ENCODE assay signal across 1 fruit fly cellular context in genomic region chrX:7651657-7652056, dm6.
TF ChIP-seq lines count a peak whose summit lies in the region.

No protein-coding gene starts in this region.

TF ChIP-seq in whole organism, embryonic, 481 proteins besides CTCF, POLR2A, EP300 and RAD21 (continued from another document):
- peak; percentile 48 for TF ChIP-seq zfh2 (GFP tag; optimal IDR thresholded peaks at IDR 0.05; lab: Kevin White, UChicago)
- TF ChIP-seq Eip74EF (GFP tag; optimal IDR thresholded peaks at IDR 0.05; lab: Kevin White, UChicago): peak in 1 of 2 experiments; percentile 30
- peak; percentile 41; the same call in 1 of the 2 replicates for TF ChIP-seq CG43689 (GFP tag; IDR thresholded peaks at IDR 0.05; lab: Robert Waterston, UW)
- TF ChIP-seq unpg (GFP tag; optimal IDR thresholded peaks at IDR 0.05; lab: Kevin White, UChicago): peak; percentile 80
- no peak for TF ChIP-seq Lim3 (GFP tag; IDR thresholded peaks at IDR 0.05; lab: Robert Waterston, UW)
- TF ChIP-seq disco-r (GFP tag; optimal IDR thresholded peaks at IDR 0.05; lab: Kevin White, UChicago): no peak
- TF ChIP-seq Med (GFP tag; lab: Kevin White, UChicago): peak; percentile 90
- peak; percentile 54 for TF ChIP-seq tx (GFP tag; optimal IDR thresholded peaks at IDR 0.05; lab: Kevin White, UChicago)
- no peak for TF ChIP-seq odd (GFP tag; optimal IDR thresholded peaks at IDR 0.05; lab: Kevin White, UChicago)
- TF ChIP-seq cad (GFP tag; optimal IDR thresholded peaks at IDR 0.05; lab: Kevin White, UChicago): no peak
- peak; percentile 17 for TF ChIP-seq D19B (GFP tag; optimal IDR thresholded peaks at IDR 0.05; lab: Kevin White, UChicago)
- peak; percentile 68 for TF ChIP-seq CG12391 (tag; optimal IDR thresholded peaks at IDR 0.05; lab: Kevin White, UChicago)
- TF ChIP-seq Camta (GFP tag; optimal IDR thresholded peaks at IDR 0.05; lab: Kevin White, UChicago): no peak
- TF ChIP-seq klu (GFP tag; IDR thresholded peaks at IDR 0.05; lab: Robert Waterston, UW): peak; percentile 44; the same call in 1 of the 2 replicates
- no peak for TF ChIP-seq CG10274 (GFP tag; optimal IDR thresholded peaks at IDR 0.05; lab: Kevin White, UChicago)
- no peak for TF ChIP-seq CG31365 (tag; optimal IDR thresholded peaks at IDR 0.05; lab: Kevin White, UChicago)
- peak; percentile 79 for TF ChIP-seq CoRest (tag; optimal IDR thresholded peaks at IDR 0.05; lab: Kevin White, UChicago)
- peak; percentile 77 for TF ChIP-seq lmd (GFP tag; IDR thresholded peaks at IDR 0.05; lab: Robert Waterston, UW)
- no peak for TF ChIP-seq fru (optimal IDR thresholded peaks at IDR 0.05; lab: Kevin White, UChicago)
- TF ChIP-seq phol (tag; optimal IDR thresholded peaks at IDR 0.05; lab: Kevin White, UChicago): peak; percentile 59
- TF ChIP-seq CG18764 (GFP tag; optimal IDR thresholded peaks at IDR 0.05; lab: Kevin White, UChicago): peak; percentile 55
- peak; percentile 25 for TF ChIP-seq CG14710 (tag; optimal IDR thresholded peaks at IDR 0.05; lab: Kevin White, UChicago)
- TF ChIP-seq Blimp-1 (GFP tag; optimal IDR thresholded peaks at IDR 0.05; lab: Kevin White, UChicago): peak; percentile 51
- TF ChIP-seq ERR (GFP tag; optimal IDR thresholded peaks at IDR 0.05; lab: Kevin White, UChicago): no peak
- peak; percentile 57 for TF ChIP-seq CG10209 (GFP tag; optimal IDR thresholded peaks at IDR 0.05; lab: Kevin White, UChicago)
- no peak for TF ChIP-seq CG6654 (GFP tag; optimal IDR thresholded peaks at IDR 0.05; lab: Kevin White, UChicago)
- peak; percentile 55 for TF ChIP-seq CG10321 (GFP tag; IDR thresholded peaks at IDR 0.05; lab: Robert Waterston, UW)
- peak; percentile 5 for TF ChIP-seq fd64A (GFP tag; optimal IDR thresholded peaks at IDR 0.05; lab: Kevin White, UChicago)
- TF ChIP-seq CG15514 (GFP tag; optimal IDR thresholded peaks at IDR 0.05; lab: Kevin White, UChicago): no peak
- TF ChIP-seq gro (GFP tag; optimal IDR thresholded peaks at IDR 0.05; lab: Kevin White, UChicago): no peak
- TF ChIP-seq Hmx (GFP tag; optimal IDR thresholded peaks at IDR 0.05; lab: Kevin White, UChicago): no peak
- peak; percentile 64; the same call in 3 of the 4 replicates for TF ChIP-seq Gug (GFP tag; IDR thresholded peaks at IDR 0.05; lab: Robert Waterston, UW)
- TF ChIP-seq CG16779 (GFP tag; IDR thresholded peaks at IDR 0.05; lab: Robert Waterston, UW): no peak
- TF ChIP-seq CG3065 (GFP tag; optimal IDR thresholded peaks at IDR 0.05; lab: Kevin White, UChicago): no peak
- peak; percentile 64 for TF ChIP-seq CG18262 (tag; optimal IDR thresholded peaks at IDR 0.05; lab: Kevin White, UChicago)
- TF ChIP-seq wdn (GFP tag; IDR thresholded peaks at IDR 0.05; lab: Robert Waterston, UW): peak; percentile 48; the same call in 1 of the 2 replicates
- no peak for TF ChIP-seq kah (GFP tag; optimal IDR thresholded peaks at IDR 0.05; lab: Kevin White, UChicago)
- TF ChIP-seq tio (GFP tag; optimal IDR thresholded peaks at IDR 0.05; lab: Kevin White, UChicago): peak; percentile 57
- no peak for TF ChIP-seq CG15479 (GFP tag; optimal IDR thresholded peaks at IDR 0.05; lab: Kevin White, UChicago)
